Fruit fly (Drosophila melanogaster): ENCODE results near the gene Doc3.
A peak's percentile ranks its signal among the peaks of the same experiment; 100 is the strongest.

The Doc3 gene

DNA sequence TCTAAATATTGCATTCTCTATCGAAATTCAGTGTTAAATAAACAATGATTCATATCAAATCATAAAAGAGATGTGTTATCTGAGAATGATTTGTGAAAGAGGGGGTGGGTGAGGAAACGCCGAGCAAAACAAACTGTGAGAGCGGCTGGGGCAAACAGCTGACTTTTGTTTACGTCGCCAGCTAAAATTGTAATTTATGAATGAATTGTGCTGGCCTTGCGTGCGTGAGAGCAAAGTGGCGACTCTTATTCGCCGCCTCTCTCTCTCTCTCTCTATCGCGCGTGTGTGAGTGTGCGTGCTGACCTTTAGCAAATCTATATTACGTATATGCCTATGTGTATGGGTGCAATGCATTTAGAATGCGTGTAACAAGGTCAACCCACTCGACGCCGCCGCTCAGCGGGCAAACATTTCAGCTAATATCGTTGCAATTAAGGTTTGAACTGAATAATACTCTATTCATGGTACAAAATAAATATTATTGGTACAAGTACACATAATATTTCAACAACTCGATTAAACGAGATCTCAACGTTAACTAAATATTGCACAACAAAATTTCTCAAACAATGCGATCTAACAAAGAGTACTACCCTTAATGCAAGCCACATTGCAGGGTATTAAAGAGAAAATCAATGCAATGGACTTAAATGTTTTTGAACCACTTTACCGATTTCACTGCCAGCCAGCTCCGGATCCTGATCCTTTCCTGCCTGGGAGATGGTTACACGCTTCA is 26.1 kb upstream of the Doc3 start (continued):
- TF ChIP-seq stc (GFP tag; IDR thresholded peaks at IDR 0.05) (peak; percentile 15; the same call in 1 of the 2 replicates), grn (GFP tag; optimal IDR thresholded peaks at IDR 0.05) (peak; percentile 71), CG31441 (GFP tag; IDR thresholded peaks at IDR 0.05) (no peak), CG2199 (GFP tag; IDR thresholded peaks at IDR 0.05) (no peak), CG7987 (GFP tag; optimal IDR thresholded peaks at IDR 0.05) (no peak), Elba2 (GFP tag; optimal IDR thresholded peaks at IDR 0.05) (peak; percentile 72), Scr (GFP tag; IDR thresholded peaks at IDR 0.05; ENCODE audit: partially characterized antibody) (no peak; the same call in 1 of the 2 replicates), bsh (GFP tag; optimal IDR thresholded peaks at IDR 0.05) (peak in 1 of 2 experiments; percentile 47), lmd (GFP tag; IDR thresholded peaks at IDR 0.05) (peak; percentile 51), CG12071 (GFP tag; optimal IDR thresholded peaks at IDR 0.05) (no peak), hbn (GFP tag; IDR thresholded peaks at IDR 0.05; ENCODE audit: partially characterized antibody) (peak; percentile 15; the same call in 1 of the 2 replicates), dpn (GFP tag; optimal IDR thresholded peaks at IDR 0.05) (peak in 1 of 2 experiments; percentile 34), Ssrp (tag; optimal IDR thresholded peaks at IDR 0.05) (peak; percentile 1), CG10366 (GFP tag; IDR thresholded peaks at IDR 0.05) (peak; percentile 36; the same call in 1 of the 2 replicates), CG3407 (GFP tag; optimal IDR thresholded peaks at IDR 0.05) (no peak), Dbx (GFP tag; IDR thresholded peaks at IDR 0.05) (no peak), run (tag; optimal IDR thresholded peaks at IDR 0.05) (no peak), hb (GFP tag; IDR thresholded peaks at IDR 0.05; ENCODE audit: partially characterized antibody) (no peak), Rfx (GFP tag; IDR thresholded peaks at IDR 0.05) (no peak), CG2120 (GFP tag; optimal IDR thresholded peaks at IDR 0.05) (no peak), CG2875 (GFP tag; optimal IDR thresholded peaks at IDR 0.05) (no peak), HLH4C (GFP tag; IDR thresholded peaks at IDR 0.05; ENCODE audit: partially characterized antibody) (no peak), CG2202 (tag; optimal IDR thresholded peaks at IDR 0.05) (no peak), CG3726 (GFP tag; IDR thresholded peaks at IDR 0.05) (no peak), Ptx1 (GFP tag; IDR thresholded peaks at IDR 0.05) (peak; percentile 63), bab2 (GFP tag; optimal IDR thresholded peaks at IDR 0.05) (no peak), Bgb (GFP tag; IDR thresholded peaks at IDR 0.05; ENCODE audit: partially characterized antibody) (no peak), sna (GFP tag; IDR thresholded peaks at IDR 0.05; ENCODE audit: partially characterized antibody) (0 out of 2 replicates have a peak, but pooled peaks have one; percentile 51), Dfd (GFP tag; optimal IDR thresholded peaks at IDR 0.05) (no peak), caup (GFP tag; optimal IDR thresholded peaks at IDR 0.05; ENCODE audit: severe bottlenecking) (no peak), jing (GFP tag; optimal IDR thresholded peaks at IDR 0.05) (no peak), Hr51 (GFP tag; optimal IDR thresholded peaks at IDR 0.05) (peak in 1 of 2 experiments; percentile 26), gsb-n (tag; optimal IDR thresholded peaks at IDR 0.05) (no peak), crol (GFP tag; IDR thresholded peaks at IDR 0.05) (peak; percentile 89), CG34224 (GFP tag; IDR thresholded peaks at IDR 0.05; ENCODE audit: partially characterized antibody) (peak; percentile 73), Poxn (GFP tag; IDR thresholded peaks at IDR 0.05) (no peak), CG10654 (GFP tag; optimal IDR thresholded peaks at IDR 0.05) (no peak), ci (GFP tag; IDR thresholded peaks at IDR 0.05) (peak; percentile 63), CG6272 (GFP tag; IDR thresholded peaks at IDR 0.05) (no peak), eve (GFP tag; optimal IDR thresholded peaks at IDR 0.05) (no peak), Nf-YB (GFP tag; optimal IDR thresholded peaks at IDR 0.05) (peak; percentile 17), Sox102F (GFP tag; optimal IDR thresholded peaks at IDR 0.05) (peak; percentile 70), CG12104 (GFP tag; optimal IDR thresholded peaks at IDR 0.05) (no peak), nmo (GFP tag; optimal IDR thresholded peaks at IDR 0.05) (peak; percentile 22), ewg (GFP tag; optimal IDR thresholded peaks at IDR 0.05) (peak; percentile 11), CG18619 (GFP tag; optimal IDR thresholded peaks at IDR 0.05) (no peak), NC2α (GFP tag; optimal IDR thresholded peaks at IDR 0.05) (no peak), sens (GFP tag) (peak; percentile 85), CG30403 (GFP tag; optimal IDR thresholded peaks at IDR 0.05) (peak; percentile 10)

Measured in whole organism, embryonic.